Worm (Caenorhabditis elegans) whole organism, L4/young adult: Measurements from ENCODE around the gene W09H1.4.

Experiments used
- W03F9.2 ChIP-seq: fragments of 150-350 bp; optimal IDR thresholded peaks from 2 replicates; lab custom pipeline; 2014; ENCODE audit warnings: missing biosample characterization, missing genetic modification characterization
- dao-5 ChIP-seq: sonication (generic microtip); optimal IDR thresholded peaks from 2 replicates; lab custom pipeline; 2016; ENCODE audit warnings: missing genotype, missing genetic modification characterization, moderate library complexity, missing compliant biosample characterization
- him-1 ChIP-seq: sonication (generic microtip); optimal IDR thresholded peaks from 2 replicates; lab custom pipeline; 2016; ENCODE audit warnings: missing genotype, missing genetic modification reagents, missing genetic modification characterization, missing compliant biosample characterization

DNA sequence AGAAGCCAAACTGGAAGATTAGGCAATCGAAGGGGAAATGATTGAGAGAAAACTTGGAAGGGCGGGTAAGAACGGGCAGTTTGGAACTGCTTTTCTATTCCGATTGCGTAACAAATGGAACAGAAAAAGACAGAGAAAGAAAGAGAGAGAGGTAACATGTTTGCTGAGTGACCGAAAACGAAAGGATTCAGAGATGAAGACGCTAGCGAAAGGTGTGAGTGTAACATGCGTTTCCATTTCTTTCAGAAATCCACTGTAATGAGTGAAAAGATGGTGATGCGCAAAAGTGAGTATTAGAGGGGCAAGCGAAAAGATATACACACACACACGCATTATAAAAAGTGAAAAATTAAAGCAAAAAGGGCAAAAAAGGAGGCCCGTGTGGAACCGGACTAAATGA, 15.8 kb upstream of the W09H1.4 start:
- no peak for TF ChIP-seq him-1 (tag; lab: Kevin White, UChicago)
- TF ChIP-seq W03F9.2, result no peak
- no peak for TF ChIP-seq dao-5 (tag; lab: Kevin White, UChicago)
